Worm (Caenorhabditis elegans) whole organism, mixed stage, embryonic: ENCODE data around the gene sru-31.

Experiments
- bed-3 ChIP-seq: fragments of 200-800 bp; sonication (Bioruptor generic); optimal IDR thresholded peaks from 3 replicates; lab custom pipeline; 2018; ENCODE audit warnings: mild to moderate bottlenecking, missing genetic modification characterization, moderate library complexity, missing compliant biosample characterization
- blmp-1 ChIP-seq: fragments of 150-350 bp; optimal IDR thresholded peaks from 2 replicates; lab custom pipeline; 2014; ENCODE audit warnings: missing biosample characterization, missing genetic modification characterization
- ceh-39 ChIP-seq: fragments of 150-350 bp; optimal IDR thresholded peaks from 2 replicates; lab custom pipeline; 2014; ENCODE audit warnings: missing biosample characterization, missing genetic modification characterization
- ceh-43 ChIP-seq: fragments of 200-800 bp; sonication (Bioruptor generic); optimal IDR thresholded peaks from 2 replicates; lab custom pipeline; 2018; ENCODE audit warnings: mild to moderate bottlenecking, missing genetic modification characterization, moderate library complexity, missing compliant biosample characterization
- ces-1 ChIP-seq: fragments of 150-350 bp; optimal IDR thresholded peaks from 2 replicates; lab custom pipeline; 2014; ENCODE audit warnings: missing biosample characterization, missing genetic modification reagents, missing genetic modification characterization
- cnd-1 ChIP-seq: fragments of 200-800 bp; sonication (Bioruptor generic); optimal IDR thresholded peaks from 2 replicates; lab custom pipeline; 2018; ENCODE audit warnings: mild to moderate bottlenecking, missing genetic modification characterization, missing compliant biosample characterization
- elt-1 ChIP-seq: sonication (generic microtip); optimal IDR thresholded peaks from 2 replicates; lab custom pipeline; 2017; ENCODE audit warnings: missing genetic modification characterization, mild to moderate bottlenecking, missing compliant biosample characterization, antibody characterized with exemption, moderate library complexity, borderline replicate concordance; ENCODE audit not compliant: insufficient read depth
- elt-3 ChIP-seq: fragments of 150-350 bp; optimal IDR thresholded peaks from 2 replicates; lab custom pipeline; 2014; ENCODE audit warnings: missing biosample characterization, missing genetic modification characterization
- nhr-28 ChIP-seq: fragments of 150-350 bp; optimal IDR thresholded peaks from 2 replicates; lab custom pipeline; 2014; ENCODE audit warnings: missing biosample characterization, missing genetic modification characterization
- pha-4 ChIP-seq: fragments of 150-350 bp; optimal IDR thresholded peaks from 2 replicates; lab custom pipeline; 2018; ENCODE audit warnings: missing biosample characterization, missing genetic modification reagents, missing genetic modification characterization
- unc-62 ChIP-seq: fragments of 150-350 bp; optimal IDR thresholded peaks from 2 replicates; lab custom pipeline; 2014; ENCODE audit warnings: missing biosample characterization, missing genetic modification reagents, missing genetic modification characterization
- ztf-11 ChIP-seq: fragments of 150-350 bp; optimal IDR thresholded peaks from 2 replicates; lab custom pipeline; 2014; ENCODE audit warnings: missing biosample characterization, missing genetic modification characterization

DNA sequence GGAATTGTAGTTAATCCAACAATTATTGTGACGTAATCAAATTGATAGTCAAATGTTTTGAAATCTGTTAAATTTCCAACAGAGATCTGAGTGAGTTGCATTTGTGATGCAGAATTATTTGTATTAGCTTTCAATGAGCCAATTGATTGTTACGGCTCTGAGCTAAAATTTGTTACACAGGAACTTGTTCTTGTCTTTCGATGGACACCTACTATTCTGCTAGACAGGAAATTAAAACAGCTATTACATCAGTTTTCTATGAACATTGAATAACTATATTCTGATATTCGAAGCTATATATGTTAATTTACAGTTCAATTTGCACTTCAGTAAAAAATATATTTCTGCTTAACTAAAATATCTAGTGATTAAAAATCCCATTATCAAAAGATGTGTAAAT, 17.4 kb downstream of the sru-31 start, which contains the start of gene sru-40:
- TF ChIP-seq nhr-28 (no peak), elt-1 (tag; lab: Kevin White, UChicago) (no peak), ceh-39 (tag; lab: Kevin White, UChicago) (no peak), blmp-1 (tag; lab: Kevin White, UChicago) (no peak), ces-1 (GFP tag; lab: Kevin White, UChicago) (no peak), unc-62 (GFP tag; lab: Kevin White, UChicago) (no peak), ztf-11 (tag; lab: Kevin White, UChicago) (no peak), elt-3 (tag; lab: Kevin White, UChicago) (no peak), bed-3 (GFP tag; lab: Kevin White, UChicago) (no peak), cnd-1 (no peak), ceh-43 (no peak), pha-4 (tag; lab: Kevin White, UChicago) (no peak)
